Worm (Caenorhabditis elegans) whole organism, L2 larva: ENCODE measurements around the gene C34F11.1.

Experiments used
- crh-2 ChIP-seq: sonication (generic microtip); optimal IDR thresholded peaks from 2 replicates; lab custom pipeline; 2017; ENCODE audit warnings: missing biosample characterization, missing genetic modification characterization
- mab-5 ChIP-seq: fragments of 150-350 bp; optimal IDR thresholded peaks from 2 replicates; lab custom pipeline; 2014; ENCODE audit warnings: missing biosample characterization, missing genetic modification characterization
- nhr-25 ChIP-seq: fragments of 150-350 bp; sonication (generic microtip); optimal IDR thresholded peaks from 3 replicates; lab custom pipeline; 2014; ENCODE audit warnings: missing biosample characterization, missing genetic modification characterization
- nhr-6 ChIP-seq: fragments of 150-350 bp; optimal IDR thresholded peaks from 2 replicates; lab custom pipeline; 2014; ENCODE audit warnings: missing biosample characterization, missing genetic modification characterization
- nhr-77 ChIP-seq: fragments of 150-350 bp; optimal IDR thresholded peaks from 2 replicates; lab custom pipeline; 2014; ENCODE audit warnings: missing biosample characterization, missing genetic modification characterization

ce11 chrII:5177902-5178301, 34.9 kb upstream of the C34F11.1 start, which contains the start of gene C27D6.12:
- TF ChIP-seq crh-2 (tag; lab: Kevin White, UChicago) (no peak), nhr-77 (no peak), nhr-6 (tag; lab: Kevin White, UChicago) (no peak), mab-5 (tag; lab: Kevin White, UChicago) (no peak), nhr-25 (tag; lab: Kevin White, UChicago) (no peak)
